Worm (Caenorhabditis elegans) whole organism, L4/young adult: ENCODE results near the gene ftr-1.

Source experiments
- W03F9.2 ChIP-seq: fragments of 150-350 bp; optimal IDR thresholded peaks from 2 replicates; lab custom pipeline; 2014; ENCODE audit warnings: missing biosample characterization, missing genetic modification characterization
- him-1 ChIP-seq: sonication (generic microtip); optimal IDR thresholded peaks from 2 replicates; lab custom pipeline; 2016; ENCODE audit warnings: missing genotype, missing genetic modification reagents, missing genetic modification characterization, missing compliant biosample characterization

DNA sequence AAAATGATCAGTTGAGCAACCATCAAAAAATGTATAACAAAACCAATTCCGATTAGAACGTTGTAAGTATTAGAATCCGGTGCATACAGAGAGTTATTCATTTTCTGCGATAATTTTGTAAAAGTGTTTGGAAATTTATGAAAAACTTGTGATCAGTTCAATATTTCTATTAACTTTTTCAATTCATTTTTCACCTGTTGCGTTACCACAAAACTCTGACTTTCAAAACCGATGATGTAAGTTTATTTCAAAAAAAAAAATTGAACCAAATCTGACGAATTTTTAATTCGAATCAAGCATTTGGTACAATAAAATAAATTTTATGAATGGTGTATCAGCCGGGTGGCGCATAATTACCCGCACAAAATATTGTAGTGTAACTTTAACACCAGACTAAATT is 10.2 kb upstream of the ftr-1 start, which contains the start of gene srz-16:
- TF ChIP-seq W03F9.2 (tag; lab: Kevin White, UChicago), result no peak
- no peak for TF ChIP-seq him-1
